Worm (Caenorhabditis elegans): Measurements from ENCODE around the gene ugt-62.

DNA sequence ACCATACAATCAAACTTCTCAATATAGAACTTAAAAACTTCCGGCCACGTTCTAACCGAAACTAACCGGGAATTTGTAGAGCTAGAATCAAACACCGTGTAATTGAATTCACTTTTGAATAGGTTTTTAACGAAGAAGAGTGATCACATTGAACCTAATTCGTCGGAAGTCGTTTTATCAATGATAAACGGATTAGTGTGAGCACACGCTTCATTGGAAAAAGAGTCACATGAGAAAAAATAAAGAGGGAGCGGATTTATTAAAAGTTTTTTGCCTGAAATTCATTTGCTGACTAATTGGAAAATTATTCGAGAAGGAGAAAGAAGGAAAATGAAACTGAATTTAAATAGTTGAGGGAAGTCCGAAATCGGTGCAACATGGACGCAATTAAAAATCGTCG lies 44.7 kb downstream of the ugt-62 start:
- no peak for TF ChIP-seq ama-1 (optimal IDR thresholded peaks at IDR 0.05)
- no peak for TF ChIP-seq hmbx-1 (tag; optimal IDR thresholded peaks at IDR 0.05)
- no peak for TF ChIP-seq ceh-36 (tag; optimal IDR thresholded peaks at IDR 0.05)
- no peak for TF ChIP-seq B0310.2 (tag; optimal IDR thresholded peaks at IDR 0.05)
- no peak for TF ChIP-seq tbx-11 (GFP tag; IDR thresholded peaks at IDR 0.05)
- no peak for TF ChIP-seq flt-1 (GFP tag; IDR thresholded peaks at IDR 0.05)
- TF ChIP-seq aly-1 (tag; optimal IDR thresholded peaks at IDR 0.05), result no peak
- no peak for TF ChIP-seq sea-1 (GFP tag; conservative IDR thresholded peaks at IDR 0.05)
- TF ChIP-seq hmg-4 (GFP tag; optimal IDR thresholded peaks at IDR 0.05), result no peak
- TF ChIP-seq scrt-1 (GFP tag; IDR thresholded peaks at IDR 0.05), result no peak
- TF ChIP-seq ets-7 (tag; optimal IDR thresholded peaks at IDR 0.05), result no peak
- no peak for TF ChIP-seq F13C5.2 (tag; optimal IDR thresholded peaks at IDR 0.05)
- no peak for TF ChIP-seq tbx-37 (GFP tag; conservative IDR thresholded peaks at IDR 0.05)
